Fruit fly (Drosophila melanogaster) whole organism, wandering third instar larva: ENCODE data around the gene upd2.
A peak's percentile ranks its signal among the peaks of the same experiment; 100 is the strongest.

Source experiments
- CG32264 ChIP-seq: fragments of 200-800 bp; sonication (Bioruptor generic); optimal IDR thresholded peaks from 2 replicates; lab custom pipeline; 2016; ENCODE audit warnings: missing biosample characterization, missing genetic modification characterization
- CG9705 ChIP-seq: fragments of 200-800 bp; sonication (Bioruptor generic); optimal IDR thresholded peaks from 2 replicates; lab custom pipeline; 2018; ENCODE audit warnings: missing biosample characterization, mild to moderate bottlenecking, missing genetic modification characterization
- CrebA ChIP-seq: fragments of 200-800 bp; sonication (Bioruptor generic); optimal IDR thresholded peaks from 2 replicates; lab custom pipeline; 2016; ENCODE audit warnings: missing biosample characterization, mild to moderate bottlenecking, missing genetic modification characterization, borderline replicate concordance
- Dfd ChIP-seq: fragments of >200 bp; optimal IDR thresholded peaks from 2 replicates; lab custom pipeline; 2017; ENCODE audit warnings: missing biosample characterization, missing genetic modification characterization
- Dif ChIP-seq: fragments of 200-275, 200-300 bp; sonication (Bioruptor generic); optimal IDR thresholded peaks from 2 replicates; lab custom pipeline; 2018; ENCODE audit warnings: missing biosample characterization, missing genetic modification characterization; ENCODE audit not compliant: partially characterized antibody
- HLH106 ChIP-seq: fragments of 200-800 bp; optimal IDR thresholded peaks from 3 replicates; lab custom pipeline; 2019; ENCODE audit warnings: missing biosample characterization, mild to moderate bottlenecking, missing genetic modification characterization, moderate library complexity
- Hr83 ChIP-seq: fragments of 200-300 bp; sonication (Bioruptor generic); optimal IDR thresholded peaks from 2 replicates; lab custom pipeline; 2016; ENCODE audit warnings: missing biosample characterization, mild to moderate bottlenecking, missing genetic modification characterization, moderate library complexity; ENCODE audit not compliant: poor library complexity, severe bottlenecking
- Jra ChIP-seq: sonication (Bioruptor generic); optimal IDR thresholded peaks from 2 replicates; lab custom pipeline; 2016; ENCODE audit warnings: missing biosample characterization, missing genetic modification characterization
- Myc ChIP-seq: fragments of >200 bp; optimal IDR thresholded peaks from 2 replicates; lab custom pipeline; 2017
- OdsH ChIP-seq: fragments of 200-800 bp; sonication (Bioruptor generic); optimal IDR thresholded peaks from 2 replicates; lab custom pipeline; 2016; ENCODE audit warnings: missing biosample characterization, mild to moderate bottlenecking, missing genetic modification characterization
- Rel ChIP-seq, 2 experiments: fragments of 200-800 bp; sonication (Bioruptor generic) in 1 of 2; optimal IDR thresholded peaks; 2 replicates in 1 of 2; 3 replicates in 1 of 2; lab custom pipeline; 2016 to 2019; ENCODE audit warnings: mild to moderate bottlenecking in 2 of 2, missing biosample characterization in 2 of 2, missing genetic modification characterization in 2 of 2, moderate library complexity in 1 of 2
- Sp1 ChIP-seq: fragments of 200-800 bp; sonication (Bioruptor generic); optimal IDR thresholded peaks from 3 replicates; lab custom pipeline; 2019; ENCODE audit warnings: missing biosample characterization, mild to moderate bottlenecking, missing genetic modification characterization, moderate library complexity
- Vsx2 ChIP-seq: fragments of 200-300, 225-300 bp; sonication (Bioruptor generic); optimal IDR thresholded peaks from 2 replicates; lab custom pipeline; 2018; ENCODE audit warnings: missing biosample characterization, missing genetic modification characterization; ENCODE audit not compliant: partially characterized antibody
- br ChIP-seq: fragments of 200-800 bp; sonication (Bioruptor generic); optimal IDR thresholded peaks from 2 replicates; lab custom pipeline; 2016; ENCODE audit warnings: missing biosample characterization, missing genetic modification characterization
- brk ChIP-seq: fragments of 200-800 bp; sonication (Bioruptor generic); optimal IDR thresholded peaks from 2 replicates; lab custom pipeline; 2016; ENCODE audit warnings: missing biosample characterization, mild to moderate bottlenecking, missing genetic modification characterization
- dl ChIP-seq, 2 experiments: fragments of 175-275, 200-275 bp in 1 of 2; fragments of 200-275 bp in 1 of 2; sonication (Bioruptor generic); optimal IDR thresholded peaks; lab custom pipeline; 2018; ENCODE audit warnings: mild to moderate bottlenecking in 2 of 2, missing biosample characterization in 2 of 2, missing genetic modification characterization in 2 of 2, moderate library complexity in 2 of 2; ENCODE audit not compliant: partially characterized antibody in 2 of 2, insufficient read depth in 1 of 2
- dmrt93B ChIP-seq: fragments of 200-800 bp; sonication (Bioruptor generic); optimal IDR thresholded peaks from 2 replicates; lab custom pipeline; 2018; ENCODE audit warnings: missing biosample characterization, mild to moderate bottlenecking, missing genetic modification characterization
- dsf ChIP-seq: sonication (Bioruptor generic); optimal IDR thresholded peaks from 2 replicates; lab custom pipeline; 2016; ENCODE audit warnings: missing biosample characterization, missing genetic modification characterization, borderline replicate concordance
- foxo ChIP-seq, 2 experiments: fragments of 200-800 bp; sonication (Bioruptor generic); optimal IDR thresholded peaks; 2 replicates in 1 of 2; 3 replicates in 1 of 2; lab custom pipeline; 2016 to 2017; ENCODE audit warnings: missing biosample characterization in 2 of 2, missing genetic modification characterization in 2 of 2
- fru ChIP-seq: fragments of 200-800 bp; sonication (Bioruptor generic); optimal IDR thresholded peaks from 3 replicates; lab custom pipeline; 2016; ENCODE audit warnings: missing biosample characterization, mild to moderate bottlenecking, missing genetic modification characterization
- h ChIP-seq: fragments of 200-800 bp; sonication (Bioruptor generic); optimal IDR thresholded peaks from 3 replicates; lab custom pipeline; 2016; ENCODE audit warnings: missing biosample characterization, mild to moderate bottlenecking, missing genetic modification characterization
- pan ChIP-seq: fragments of >200 bp; optimal IDR thresholded peaks from 2 replicates; lab custom pipeline; 2017
- psq ChIP-seq: fragments of 200-800 bp; sonication (Bioruptor generic); optimal IDR thresholded peaks from 3 replicates; lab custom pipeline; 2017; ENCODE audit warnings: missing biosample characterization, mild to moderate bottlenecking, missing genetic modification characterization, moderate library complexity
- rgr ChIP-seq: fragments of 200-800 bp; sonication (Bioruptor generic); optimal IDR thresholded peaks from 3 replicates; lab custom pipeline; 2016; ENCODE audit warnings: missing biosample characterization, mild to moderate bottlenecking, missing genetic modification characterization
- sage ChIP-seq: fragments of 200-800 bp; sonication (Bioruptor generic); optimal IDR thresholded peaks from 2 replicates; lab custom pipeline; 2016; ENCODE audit warnings: missing biosample characterization, mild to moderate bottlenecking, missing genetic modification characterization
- usp ChIP-seq: fragments of >200 bp; optimal IDR thresholded peaks from 2 replicates; lab custom pipeline; 2017; ENCODE audit warnings: missing biosample characterization, missing genetic modification characterization

Gene upd2

dm6 chrX:18282381-18282813, 39.3 kb upstream of the upd2 start:
- TF ChIP-seq fru (GFP tag; lab: Kevin White, UChicago) (peak; percentile 3), h (peak; percentile 89), Jra (GFP tag; lab: Kevin White, UChicago) (peak; percentile 94), sage (no peak), Dif (GFP tag; lab: Kevin White, UChicago) (peak; percentile 30), Sp1 (GFP tag; lab: Kevin White, UChicago) (no peak), Rel (GFP tag; optimal IDR thresholded peaks at IDR 0.05; lab: Kevin White, UChicago) (no peak), Rel (tag; optimal IDR thresholded peaks at IDR 0.05; lab: Kevin White, UChicago) (peak; percentile 100)

dm6 chrX:18278706-18279105, 35.6 kb upstream of the upd2 start:
- TF ChIP-seq pan = no peak
- TF ChIP-seq Rel (GFP tag; optimal IDR thresholded peaks at IDR 0.05; lab: Kevin White, UChicago) = no peak
- peak; percentile 91 for TF ChIP-seq Rel (tag; optimal IDR thresholded peaks at IDR 0.05; lab: Kevin White, UChicago)

dm6 chrX:18276485-18277321, 33.6 kb upstream of the upd2 start, which contains the start of gene upd3:
Gene upd3, plus strand, starts transcription at chrX:18277233.
- TF ChIP-seq Vsx2 (GFP tag; lab: Kevin White, UChicago) (no peak), Dif (GFP tag; lab: Kevin White, UChicago) (peak; percentile 55), Rel (GFP tag; optimal IDR thresholded peaks at IDR 0.05; lab: Kevin White, UChicago) (no peak), Rel (tag; optimal IDR thresholded peaks at IDR 0.05; lab: Kevin White, UChicago) (no peak), Sp1 (GFP tag; lab: Kevin White, UChicago) (no peak), dl (GFP tag; optimal IDR thresholded peaks at IDR 0.05; lab: Kevin White, UChicago; ENCODE audit: insufficient read depth in 1 of 2, partially characterized antibody in 2 of 2) (peak in 1 of 2 experiments; percentile 49)

dm6 chrX:18275902-18276301, 32.8 kb upstream of the upd2 start:
- no peak for TF ChIP-seq Rel (GFP tag; optimal IDR thresholded peaks at IDR 0.05; lab: Kevin White, UChicago)
- peak; percentile 69 for TF ChIP-seq Rel (tag; optimal IDR thresholded peaks at IDR 0.05; lab: Kevin White, UChicago)
- no peak for TF ChIP-seq brk (GFP tag; lab: Kevin White, UChicago)

- TF ChIP-seq rgr (GFP tag; lab: Kevin White, UChicago) (peak; percentile 37), Dfd (GFP tag; lab: Kevin White, UChicago) (peak; percentile 96), dsf (GFP tag; lab: Kevin White, UChicago) (no peak), Vsx2 (GFP tag; lab: Kevin White, UChicago) (peak; percentile 72), Dif (GFP tag; lab: Kevin White, UChicago) (no peak), dmrt93B (GFP tag; lab: Kevin White, UChicago) (peak; percentile 58), psq (GFP tag; lab: Kevin White, UChicago) (peak; percentile 53), CG9705 (GFP tag; lab: Kevin White, UChicago) (peak; percentile 34), HLH106 (tag; lab: Kevin White, UChicago) (peak; percentile 79), foxo (GFP tag; optimal IDR thresholded peaks at IDR 0.05; lab: Kevin White, UChicago) (peak in 1 of 2 experiments; percentile 59), Rel (GFP tag; optimal IDR thresholded peaks at IDR 0.05; lab: Kevin White, UChicago) (no peak), Rel (tag; optimal IDR thresholded peaks at IDR 0.05; lab: Kevin White, UChicago) (peak; percentile 61), br (GFP tag; lab: Kevin White, UChicago) (no peak), Hr83 (GFP tag; lab: Kevin White, UChicago) (no peak), CrebA (GFP tag; lab: Kevin White, UChicago) (peak; percentile 14), Sp1 (GFP tag; lab: Kevin White, UChicago) (peak; percentile 78), Myc (lab: Kevin White, UChicago) (no peak), OdsH (peak; percentile 38), CG32264 (GFP tag; lab: Kevin White, UChicago) (no peak), h (peak; percentile 8), fru (GFP tag; lab: Kevin White, UChicago) (peak; percentile 22), usp (no peak)
Observed at dm6 chrX:18273180-18274016, 30.3 kb upstream of the upd2 start.
